Worm (Caenorhabditis elegans) whole organism, young adult: ENCODE measurements around the gene C04C11.25.

Source experiments
- K11D2.4 ChIP-seq: fragments of 200-800 bp; sonication (Bioruptor generic); IDR thresholded peaks from 2 replicates; pipeline ENCODE4 v1.3.6; 2022; ENCODE audit warnings: missing genetic modification reagents, missing genetic modification characterization, missing compliant biosample characterization
- K12H6.12 ChIP-seq: fragments of 200-800 bp; sonication (Bioruptor generic); optimal IDR thresholded peaks from 2 replicates; lab custom pipeline; 2018; ENCODE audit warnings: mild to moderate bottlenecking, missing genetic modification characterization, missing compliant biosample characterization
- cebp-1 ChIP-seq, 2 experiments: fragments of 200-800 bp in 1 of 2; sonication (Bioruptor generic) in 1 of 2; sonication (generic microtip) in 1 of 2; IDR thresholded peaks in 1 of 2; optimal IDR thresholded peaks in 1 of 2; 2 replicates each; pipeline versions ENCODE4 v1.3.6 to Lab custom; 2017 to 2022; ENCODE audit warnings: missing compliant biosample characterization in 2 of 2, missing genetic modification characterization in 2 of 2, mild to moderate bottlenecking in 1 of 2, missing genetic modification reagents in 1 of 2, moderate library complexity in 1 of 2
- cebp-2 ChIP-seq: fragments of 200-800 bp; sonication (Bioruptor generic); IDR thresholded peaks from 2 replicates; pipeline ENCODE4 v1.3.6; 2022; ENCODE audit warnings: missing genetic modification characterization, missing compliant biosample characterization
- ceh-100 ChIP-seq: fragments of 200-800 bp; sonication (Bioruptor generic); IDR thresholded peaks from 2 replicates; pipeline ENCODE4 v1.3.6; 2022; ENCODE audit warnings: missing genetic modification reagents, missing genetic modification characterization, missing compliant biosample characterization
- dpl-1 ChIP-seq: fragments of 150-350 bp; optimal IDR thresholded peaks from 2 replicates; lab custom pipeline; 2014; ENCODE audit warnings: missing biosample characterization, missing genetic modification reagents, missing genetic modification characterization
- ets-4 ChIP-seq: fragments of 200-800 bp; sonication (Bioruptor generic); optimal IDR thresholded peaks from 2 replicates; lab custom pipeline; 2018; ENCODE audit warnings: mild to moderate bottlenecking, missing genetic modification characterization, missing compliant biosample characterization
- hlh-12 ChIP-seq: sonication (generic microtip); optimal IDR thresholded peaks from 2 replicates; lab custom pipeline; 2016; ENCODE audit warnings: missing genetic modification characterization, missing compliant biosample characterization
- madf-8 ChIP-seq: fragments of 200-800 bp; sonication (Bioruptor generic); conservative IDR thresholded peaks from 2 replicates; pipeline ENCODE4 v1.3.6; 2022; ENCODE audit warnings: missing genetic modification reagents, missing genetic modification characterization, missing compliant biosample characterization
- mes-4 ChIP-seq: sonication (generic microtip); optimal IDR thresholded peaks from 2 replicates; lab custom pipeline; 2016; ENCODE audit warnings: missing genotype, missing genetic modification characterization, missing compliant biosample characterization
- pha-4 ChIP-seq: fragments of 150-350 bp; sonication (generic microtip); optimal IDR thresholded peaks from 2 replicates; lab custom pipeline; 2014; ENCODE audit warnings: missing biosample characterization, missing genetic modification reagents, missing genetic modification characterization
- sdz-38 ChIP-seq: sonication (generic microtip); optimal IDR thresholded peaks from 2 replicates; lab custom pipeline; 2016; ENCODE audit warnings: missing genotype, missing genetic modification characterization, missing compliant biosample characterization
- sea-2 ChIP-seq: fragments of 200-800 bp; sonication (Bioruptor generic); IDR thresholded peaks from 2 replicates; pipeline ENCODE4 v1.3.6; 2022; ENCODE audit warnings: missing genetic modification characterization, missing compliant biosample characterization
- unc-62 ChIP-seq: fragments of 150-350 bp; optimal IDR thresholded peaks from 2 replicates; lab custom pipeline; 2014; ENCODE audit warnings: missing biosample characterization, missing genetic modification reagents, missing genetic modification characterization

- TF ChIP-seq ets-4 (GFP tag; lab: Kevin White, UChicago): no peak
- TF ChIP-seq K11D2.4 (GFP tag; lab: Robert Waterston, UW): peak; percentile 75
- TF ChIP-seq sea-2 (GFP tag; lab: Robert Waterston, UW): no peak
- TF ChIP-seq hlh-12 (tag; lab: Kevin White, UChicago): peak; percentile 55
- TF ChIP-seq ceh-100: peak; percentile 46; the same call in 1 of the 2 replicates
- peak; percentile 45 for TF ChIP-seq K12H6.12 (tag; lab: Kevin White, UChicago)
- TF ChIP-seq cebp-1 (GFP tag; IDR thresholded peaks at IDR 0.05; lab: Robert Waterston, UW): peak; percentile 44; the same call in 1 of the 2 replicates
- TF ChIP-seq cebp-1 (tag; optimal IDR thresholded peaks at IDR 0.05; lab: Kevin White, UChicago): peak; percentile 77
- no peak for TF ChIP-seq unc-62 (GFP tag; lab: Kevin White, UChicago)
- no peak for TF ChIP-seq dpl-1 (GFP tag; lab: Kevin White, UChicago)
- no peak for TF ChIP-seq sdz-38 (tag; lab: Kevin White, UChicago)
- TF ChIP-seq madf-8 (GFP tag; lab: Robert Waterston, UW): no peak
- TF ChIP-seq pha-4 (tag; lab: Kevin White, UChicago): no peak
- peak; percentile 77 for TF ChIP-seq mes-4 (tag; lab: Kevin White, UChicago)
- 0 out of 2 replicates have a peak, but pooled peaks have one; percentile 38 for TF ChIP-seq cebp-2 (GFP tag; lab: Robert Waterston, UW)
Observed at ce11 chrX:14015808-14016207, 542 bp upstream of the C04C11.25 start.
